Worm (Caenorhabditis elegans) whole organism, young adult: ENCODE measurements around the gene nsph-1.1.

Source experiments
- nfya-1 ChIP-seq: sonication (generic microtip); optimal IDR thresholded peaks from 2 replicates; lab custom pipeline; 2017; ENCODE audit warnings: antibody characterized with exemption, missing compliant biosample characterization, missing genetic modification characterization, borderline replicate concordance; ENCODE audit not compliant: insufficient read depth
- pha-4 ChIP-seq: fragments of 150-350 bp; sonication (generic microtip); optimal IDR thresholded peaks from 2 replicates; lab custom pipeline; 2014; ENCODE audit warnings: missing biosample characterization, missing genetic modification reagents, missing genetic modification characterization
- ztf-25 ChIP-seq: fragments of 200-800 bp; sonication (Bioruptor generic); IDR thresholded peaks from 2 replicates; pipeline ENCODE4 v1.3.6; 2022; ENCODE audit warnings: missing genetic modification reagents, missing genetic modification characterization, missing compliant biosample characterization

DNA sequence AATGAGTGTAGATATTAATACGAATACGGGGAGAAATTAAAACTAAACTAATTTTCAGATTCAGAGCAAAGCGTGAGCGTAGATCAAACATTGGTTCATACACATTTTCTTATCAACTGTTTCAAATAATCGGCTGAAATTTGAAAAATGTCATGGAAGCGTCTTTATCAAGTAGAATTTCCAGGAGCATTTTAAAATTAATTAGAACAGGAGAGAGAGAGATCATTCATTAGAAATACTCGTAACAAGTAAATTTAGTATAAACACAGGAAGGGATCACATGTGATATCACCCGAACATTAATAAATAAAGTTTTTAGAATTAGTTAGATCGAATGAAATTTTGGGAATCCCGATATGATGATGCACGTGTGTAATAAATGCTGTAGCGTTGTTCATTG, 40.3 kb downstream of the nsph-1.1 start, which contains the start of gene pho-13:
- TF ChIP-seq pha-4 (tag; lab: Kevin White, UChicago) (no peak), nfya-1 (tag; lab: Kevin White, UChicago) (no peak), ztf-25 (GFP tag; lab: Robert Waterston, UW) (no peak)
